Worm (Caenorhabditis elegans) whole organism, early embryonic: Measurements from ENCODE around the gene col-96.

Source experiments
- B0310.2 ChIP-seq: sonication (generic microtip); optimal IDR thresholded peaks from 2 replicates; lab custom pipeline; 2016; ENCODE audit warnings: mild to moderate bottlenecking, missing genetic modification characterization, missing compliant biosample characterization
- F13C5.2 ChIP-seq: sonication (generic microtip); optimal IDR thresholded peaks from 2 replicates; lab custom pipeline; 2017; ENCODE audit warnings: mild to moderate bottlenecking, missing genetic modification characterization, inconsistent platforms, missing compliant biosample characterization
- aly-1 ChIP-seq: sonication (generic microtip); optimal IDR thresholded peaks from 2 replicates; lab custom pipeline; 2016; ENCODE audit warnings: missing genetic modification characterization, missing compliant biosample characterization
- ama-1 ChIP-seq: fragments of 150-350 bp; optimal IDR thresholded peaks from 2 replicates; lab custom pipeline; 2014
- ceh-13 ChIP-seq: fragments of 200-800 bp; sonication (Bioruptor generic); optimal IDR thresholded peaks from 2 replicates; lab custom pipeline; 2018; ENCODE audit warnings: mild to moderate bottlenecking, missing genetic modification characterization, missing compliant biosample characterization
- ceh-36 ChIP-seq: sonication (generic microtip); optimal IDR thresholded peaks from 2 replicates; lab custom pipeline; 2016; ENCODE audit warnings: missing genetic modification characterization, inconsistent platforms, missing compliant biosample characterization
- ets-7 ChIP-seq: sonication (generic microtip); optimal IDR thresholded peaks from 2 replicates; lab custom pipeline; 2016; ENCODE audit warnings: missing genotype, missing genetic modification characterization, missing compliant biosample characterization
- flt-1 ChIP-seq: fragments of 200-800 bp; sonication (Bioruptor generic); IDR thresholded peaks from 2 replicates; pipeline ENCODE4 v1.3.6; 2022; ENCODE audit warnings: missing genetic modification characterization, missing compliant biosample characterization
- hmbx-1 ChIP-seq: sonication (generic microtip); optimal IDR thresholded peaks from 2 replicates; lab custom pipeline; 2016; ENCODE audit warnings: mild to moderate bottlenecking, missing genetic modification characterization, missing compliant biosample characterization
- hmg-4 ChIP-seq: fragments of 200-800 bp; sonication (Bioruptor generic); optimal IDR thresholded peaks from 2 replicates; lab custom pipeline; 2018; ENCODE audit warnings: mild to moderate bottlenecking, missing genetic modification characterization, missing compliant biosample characterization
- hnd-1 ChIP-seq: sonication (generic microtip); optimal IDR thresholded peaks from 2 replicates; lab custom pipeline; 2016; ENCODE audit warnings: missing genetic modification characterization, missing compliant biosample characterization
- pes-1 ChIP-seq: fragments of 200-800 bp; sonication (Bioruptor generic); IDR thresholded peaks from 2 replicates; pipeline ENCODE4 v1.3.6; 2022; ENCODE audit warnings: missing genetic modification reagents, missing genetic modification characterization, missing compliant biosample characterization
- scrt-1 ChIP-seq: fragments of 200-800 bp; sonication (Bioruptor generic); IDR thresholded peaks from 2 replicates; pipeline ENCODE4 v1.3.6; 2022; ENCODE audit warnings: missing genetic modification characterization, missing compliant biosample characterization
- sea-1 ChIP-seq: fragments of 200-800 bp; sonication (Bioruptor generic); conservative IDR thresholded peaks from 2 replicates; pipeline ENCODE4 v1.3.6; 2022; ENCODE audit warnings: missing genetic modification characterization, missing compliant biosample characterization
- tbx-11 ChIP-seq: fragments of 200-800 bp; sonication (Bioruptor generic); IDR thresholded peaks from 2 replicates; pipeline ENCODE4 v1.3.6; 2022; ENCODE audit warnings: missing genetic modification characterization, missing compliant biosample characterization
- tbx-37 ChIP-seq: fragments of 200-800 bp; sonication (Bioruptor generic); conservative IDR thresholded peaks from 2 replicates; pipeline ENCODE4 v1.3.6; 2022; ENCODE audit warnings: missing genetic modification reagents, missing genetic modification characterization, missing compliant biosample characterization
- tra-4 ChIP-seq: sonication (generic microtip); optimal IDR thresholded peaks from 2 replicates; lab custom pipeline; 2017; ENCODE audit warnings: missing genetic modification characterization, missing compliant biosample characterization

Gene col-96

ce11 chrIII:11726590-11726989, 20.0 kb upstream of the col-96 start, which contains the start of gene Y41C4A.12:
TSS of gene Y41C4A.12 (minus strand) at chrIII:11726690.
- TF ChIP-seq pes-1 (no peak), ama-1 (lab: Kevin White, UChicago) (no peak), sea-1 (GFP tag; lab: Robert Waterston, UW) (no peak), hmg-4 (GFP tag; lab: Kevin White, UChicago) (no peak), tbx-37 (GFP tag; lab: Robert Waterston, UW) (no peak), ceh-36 (tag; lab: Kevin White, UChicago) (no peak), scrt-1 (GFP tag; lab: Robert Waterston, UW) (no peak), B0310.2 (tag; lab: Kevin White, UChicago) (no peak)

- TF ChIP-seq aly-1: no peak
- TF ChIP-seq F13C5.2 (tag; lab: Kevin White, UChicago): no peak
- TF ChIP-seq sea-1 (GFP tag; lab: Robert Waterston, UW): no peak
Measured at ce11 chrIII:11721405-11721804, 14.8 kb upstream of the col-96 start, which contains the start of gene Y41C4A.32. TSS of gene Y41C4A.32 (plus strand) at chrIII:11721706.

- TF ChIP-seq hmbx-1 (tag; lab: Kevin White, UChicago): no peak
- no peak for TF ChIP-seq ets-7 (tag; lab: Kevin White, UChicago)
- TF ChIP-seq ama-1 (lab: Kevin White, UChicago): no peak
- TF ChIP-seq tbx-37 (GFP tag; lab: Robert Waterston, UW): no peak
- TF ChIP-seq hmg-4 (GFP tag; lab: Kevin White, UChicago): no peak
- no peak for TF ChIP-seq F13C5.2 (tag; lab: Kevin White, UChicago)
- no peak for TF ChIP-seq ceh-36 (tag; lab: Kevin White, UChicago)
- no peak for TF ChIP-seq B0310.2 (tag; lab: Kevin White, UChicago)
- TF ChIP-seq aly-1: no peak
- TF ChIP-seq scrt-1 (GFP tag; lab: Robert Waterston, UW): no peak
- TF ChIP-seq pes-1: no peak
- no peak for TF ChIP-seq ceh-13
- no peak for TF ChIP-seq flt-1 (GFP tag; lab: Robert Waterston, UW)
- TF ChIP-seq tbx-11 (GFP tag; lab: Robert Waterston, UW): no peak
- no peak for TF ChIP-seq hnd-1 (tag; lab: Kevin White, UChicago)
- TF ChIP-seq tra-4 (tag; lab: Kevin White, UChicago): no peak
- TF ChIP-seq sea-1 (GFP tag; lab: Robert Waterston, UW): no peak
Measured at ce11 chrIII:11719400-11719875, 12.9 kb upstream of the col-96 start, which contains the start of the genes elb-1 and Y41C4A.11. TSS of gene elb-1 (minus strand) at chrIII:11719450. TSS of gene Y41C4A.11 (plus strand) at chrIII:11719860.

ce11 chrIII:11718548-11718947, 12.0 kb upstream of the col-96 start, which contains the start of gene Y41C4A.9:
TSS of gene Y41C4A.9 (minus strand) at chrIII:11718645.
- no peak for TF ChIP-seq tbx-11 (GFP tag; lab: Robert Waterston, UW)
- TF ChIP-seq scrt-1 (GFP tag; lab: Robert Waterston, UW): no peak
- no peak for TF ChIP-seq ama-1 (lab: Kevin White, UChicago)
- TF ChIP-seq B0310.2 (tag; lab: Kevin White, UChicago): no peak
- TF ChIP-seq hmbx-1 (tag; lab: Kevin White, UChicago): no peak
- TF ChIP-seq ceh-36 (tag; lab: Kevin White, UChicago): no peak

ce11 chrIII:11708722-11709121, 2.2 kb upstream of the col-96 start, which contains the start of gene Y41C4A.8:
TSS of gene Y41C4A.8 (minus strand) at chrIII:11708822.
- TF ChIP-seq ceh-36 (tag; lab: Kevin White, UChicago): no peak
- TF ChIP-seq aly-1: no peak
- TF ChIP-seq tbx-37 (GFP tag; lab: Robert Waterston, UW): no peak

- TF ChIP-seq hmg-4 (GFP tag; lab: Kevin White, UChicago) (no peak), hmbx-1 (tag; lab: Kevin White, UChicago) (no peak), tbx-11 (GFP tag; lab: Robert Waterston, UW) (no peak), aly-1 (no peak), pes-1 (no peak), hnd-1 (tag; lab: Kevin White, UChicago) (no peak), sea-1 (GFP tag; lab: Robert Waterston, UW) (no peak), ama-1 (lab: Kevin White, UChicago) (no peak), ets-7 (tag; lab: Kevin White, UChicago) (no peak), tra-4 (tag; lab: Kevin White, UChicago) (no peak), F13C5.2 (tag; lab: Kevin White, UChicago) (no peak), ceh-13 (no peak), ceh-36 (tag; lab: Kevin White, UChicago) (no peak), scrt-1 (GFP tag; lab: Robert Waterston, UW) (no peak), tbx-37 (GFP tag; lab: Robert Waterston, UW) (no peak), flt-1 (GFP tag; lab: Robert Waterston, UW) (no peak), B0310.2 (tag; lab: Kevin White, UChicago) (no peak)
Measured at ce11 chrIII:11705930-11706329, 635 bp downstream of the col-96 start.

ce11 chrIII:11704377-11704978, 2.1 kb downstream of the col-96 start:
- TF ChIP-seq hmbx-1 (tag; lab: Kevin White, UChicago): no peak
- no peak for TF ChIP-seq tbx-11 (GFP tag; lab: Robert Waterston, UW)
- no peak for TF ChIP-seq ama-1 (lab: Kevin White, UChicago)
- TF ChIP-seq flt-1 (GFP tag; lab: Robert Waterston, UW): no peak
- TF ChIP-seq ceh-36 (tag; lab: Kevin White, UChicago): no peak
- no peak for TF ChIP-seq hnd-1 (tag; lab: Kevin White, UChicago)
- no peak for TF ChIP-seq scrt-1 (GFP tag; lab: Robert Waterston, UW)
- no peak for TF ChIP-seq ceh-13
- no peak for TF ChIP-seq ets-7 (tag; lab: Kevin White, UChicago)
- TF ChIP-seq pes-1: no peak
- no peak for TF ChIP-seq tbx-37 (GFP tag; lab: Robert Waterston, UW)
